Worm (Caenorhabditis elegans) whole organism, early embryonic: ENCODE data around the gene acsd-1.

ENCODE experiments used
- B0310.2 ChIP-seq: sonication (generic microtip); optimal IDR thresholded peaks from 2 replicates; lab custom pipeline; 2016; ENCODE audit warnings: mild to moderate bottlenecking, missing genetic modification characterization, missing compliant biosample characterization
- aly-1 ChIP-seq: sonication (generic microtip); optimal IDR thresholded peaks from 2 replicates; lab custom pipeline; 2016; ENCODE audit warnings: missing genetic modification characterization, missing compliant biosample characterization
- ama-1 ChIP-seq: fragments of 150-350 bp; optimal IDR thresholded peaks from 2 replicates; lab custom pipeline; 2014
- ceh-36 ChIP-seq: sonication (generic microtip); optimal IDR thresholded peaks from 2 replicates; lab custom pipeline; 2016; ENCODE audit warnings: missing genetic modification characterization, inconsistent platforms, missing compliant biosample characterization
- ets-7 ChIP-seq: sonication (generic microtip); optimal IDR thresholded peaks from 2 replicates; lab custom pipeline; 2016; ENCODE audit warnings: missing genotype, missing genetic modification characterization, missing compliant biosample characterization
- hmbx-1 ChIP-seq: sonication (generic microtip); optimal IDR thresholded peaks from 2 replicates; lab custom pipeline; 2016; ENCODE audit warnings: mild to moderate bottlenecking, missing genetic modification characterization, missing compliant biosample characterization
- pes-1 ChIP-seq: fragments of 200-800 bp; sonication (Bioruptor generic); IDR thresholded peaks from 2 replicates; pipeline ENCODE4 v1.3.6; 2022; ENCODE audit warnings: missing genetic modification reagents, missing genetic modification characterization, missing compliant biosample characterization
- scrt-1 ChIP-seq: fragments of 200-800 bp; sonication (Bioruptor generic); IDR thresholded peaks from 2 replicates; pipeline ENCODE4 v1.3.6; 2022; ENCODE audit warnings: missing genetic modification characterization, missing compliant biosample characterization
- tbx-37 ChIP-seq: fragments of 200-800 bp; sonication (Bioruptor generic); conservative IDR thresholded peaks from 2 replicates; pipeline ENCODE4 v1.3.6; 2022; ENCODE audit warnings: missing genetic modification reagents, missing genetic modification characterization, missing compliant biosample characterization
- tra-4 ChIP-seq: sonication (generic microtip); optimal IDR thresholded peaks from 2 replicates; lab custom pipeline; 2017; ENCODE audit warnings: missing genetic modification characterization, missing compliant biosample characterization

ce11 chrIII:1181756-1182155 lies 65.5 kb downstream of the acsd-1 start, which contains the start of gene nspg-8:
- TF ChIP-seq hmbx-1 (tag; lab: Kevin White, UChicago): no peak
- TF ChIP-seq scrt-1 (GFP tag; lab: Robert Waterston, UW): no peak
- TF ChIP-seq pes-1 (GFP tag; lab: Robert Waterston, UW): no peak
- TF ChIP-seq tra-4: no peak
- no peak for TF ChIP-seq ama-1 (lab: Kevin White, UChicago)
- no peak for TF ChIP-seq ets-7 (tag; lab: Kevin White, UChicago)
- no peak for TF ChIP-seq aly-1 (tag; lab: Kevin White, UChicago)
- TF ChIP-seq ceh-36: no peak
- no peak for TF ChIP-seq tbx-37 (GFP tag; lab: Robert Waterston, UW)
- TF ChIP-seq B0310.2 (tag; lab: Kevin White, UChicago): no peak
